Fruit fly (Drosophila melanogaster) whole organism, wandering third instar larva: ENCODE data around the gene rdhB.

ENCODE experiments used
- Abd-B ChIP-seq: fragments of >200 bp; optimal IDR thresholded peaks from 2 replicates; lab custom pipeline; 2017; ENCODE audit warnings: missing biosample characterization, missing genetic modification characterization
- CrebA ChIP-seq: fragments of 200-800 bp; sonication (Bioruptor generic); optimal IDR thresholded peaks from 2 replicates; lab custom pipeline; 2016; ENCODE audit warnings: missing biosample characterization, mild to moderate bottlenecking, missing genetic modification characterization, borderline replicate concordance
- Hr78 ChIP-seq: fragments of >200 bp; optimal IDR thresholded peaks from 2 replicates; lab custom pipeline; 2017; ENCODE audit warnings: missing biosample characterization, missing genetic modification characterization
- N ChIP-seq: fragments of >200 bp; optimal IDR thresholded peaks from 2 replicates; lab custom pipeline; 2018; ENCODE audit warnings: missing biosample characterization, missing external identifiers, missing genetic modification characterization
- fru ChIP-seq: fragments of 200-800 bp; sonication (Bioruptor generic); optimal IDR thresholded peaks from 3 replicates; lab custom pipeline; 2016; ENCODE audit warnings: missing biosample characterization, mild to moderate bottlenecking, missing genetic modification characterization
- h ChIP-seq: fragments of 200-800 bp; sonication (Bioruptor generic); optimal IDR thresholded peaks from 3 replicates; lab custom pipeline; 2016; ENCODE audit warnings: missing biosample characterization, mild to moderate bottlenecking, missing genetic modification characterization
- psq ChIP-seq: fragments of 200-800 bp; sonication (Bioruptor generic); optimal IDR thresholded peaks from 3 replicates; lab custom pipeline; 2017; ENCODE audit warnings: missing biosample characterization, mild to moderate bottlenecking, missing genetic modification characterization, moderate library complexity
- sage ChIP-seq: fragments of 200-800 bp; sonication (Bioruptor generic); optimal IDR thresholded peaks from 2 replicates; lab custom pipeline; 2016; ENCODE audit warnings: missing biosample characterization, mild to moderate bottlenecking, missing genetic modification characterization
- woc ChIP-seq: sonication (Bioruptor generic); optimal IDR thresholded peaks from 2 replicates; lab custom pipeline; 2016; ENCODE audit warnings: missing biosample characterization, mild to moderate bottlenecking, missing genetic modification characterization

dm6 chr3R:22330512-22331119 is 20.9 kb upstream of the rdhB start, which contains the start of gene CG33721:
- no peak for TF ChIP-seq Abd-B (GFP tag; lab: Kevin White, UChicago)
- no peak for TF ChIP-seq woc (GFP tag; lab: Kevin White, UChicago)
- TF ChIP-seq fru = no peak
- no peak for TF ChIP-seq Hr78
- TF ChIP-seq CrebA (GFP tag; lab: Kevin White, UChicago) = no peak
- TF ChIP-seq h (GFP tag; lab: Kevin White, UChicago) = no peak
- no peak for TF ChIP-seq N (GFP tag; lab: Kevin White, UChicago)
- TF ChIP-seq sage (GFP tag; lab: Kevin White, UChicago) = no peak
- TF ChIP-seq psq (GFP tag; lab: Kevin White, UChicago) = no peak
